Worm (Caenorhabditis elegans) whole organism, young adult: Measurements from ENCODE around the gene let-19.
A peak's percentile ranks its signal among the peaks of the same experiment; 100 is the strongest.

Experiments
- B0336.3 ChIP-seq: fragments of 200-800 bp; sonication (Bioruptor generic); IDR thresholded peaks from 2 replicates; pipeline ENCODE4 v1.3.6; 2022; ENCODE audit warnings: missing genetic modification characterization, missing compliant biosample characterization
- C17E4.6 ChIP-seq: fragments of 200-800 bp; sonication (Bioruptor generic); IDR thresholded peaks from 2 replicates; pipeline ENCODE4 v1.3.6; 2022; ENCODE audit warnings: missing genetic modification reagents, missing genetic modification characterization, missing compliant biosample characterization
- D2030.7 ChIP-seq: fragments of 200-800 bp; sonication (Bioruptor generic); IDR thresholded peaks from 2 replicates; pipeline ENCODE4 v1.3.6; 2022; ENCODE audit warnings: missing genetic modification reagents, missing genetic modification characterization, missing compliant biosample characterization
- Y95B8A.8 ChIP-seq: fragments of 200-800 bp; sonication (Bioruptor generic); IDR thresholded peaks from 2 replicates; pipeline ENCODE4 v1.3.6; 2022; ENCODE audit warnings: missing genetic modification reagents, missing genetic modification characterization, missing compliant biosample characterization
- ama-1 ChIP-seq, 3 experiments: fragments of 150-350 bp in 1 of 3; sonication (generic microtip) in 2 of 3; optimal IDR thresholded peaks; 2 replicates each; lab custom pipeline; 2014 to 2018; ENCODE audit warnings: missing biosample characterization in 2 of 3, missing genetic modification characterization in 2 of 3, missing genetic modification reagents in 2 of 3
- athp-1 ChIP-seq: sonication (generic microtip); optimal IDR thresholded peaks from 2 replicates; lab custom pipeline; 2017; ENCODE audit warnings: mild to moderate bottlenecking, missing genetic modification characterization, missing compliant biosample characterization
- attf-3 ChIP-seq: fragments of 200-800 bp; sonication (Bioruptor generic); conservative IDR thresholded peaks from 2 replicates; pipeline ENCODE4 v1.3.6; 2022; ENCODE audit warnings: missing genetic modification reagents, missing genetic modification characterization, missing compliant biosample characterization
- attf-5 ChIP-seq: fragments of 200-800 bp; sonication (Bioruptor generic); optimal IDR thresholded peaks from 2 replicates; lab custom pipeline; 2018; ENCODE audit warnings: mild to moderate bottlenecking, missing genetic modification characterization, missing compliant biosample characterization
- attf-6 ChIP-seq: fragments of 200-800 bp; sonication (Bioruptor generic); IDR thresholded peaks from 2 replicates; pipeline ENCODE4 v1.3.6; 2022; ENCODE audit warnings: missing genetic modification reagents, missing genetic modification characterization, missing compliant biosample characterization
- cebp-2 ChIP-seq: fragments of 200-800 bp; sonication (Bioruptor generic); IDR thresholded peaks from 2 replicates; pipeline ENCODE4 v1.3.6; 2022; ENCODE audit warnings: missing genetic modification characterization, missing compliant biosample characterization
- ceh-100 ChIP-seq: fragments of 200-800 bp; sonication (Bioruptor generic); IDR thresholded peaks from 2 replicates; pipeline ENCODE4 v1.3.6; 2022; ENCODE audit warnings: missing genetic modification reagents, missing genetic modification characterization, missing compliant biosample characterization
- ceh-40 ChIP-seq: fragments of 200-800 bp; sonication (Bioruptor generic); IDR thresholded peaks from 2 replicates; pipeline ENCODE4 v1.3.6; 2022; ENCODE audit warnings: missing genetic modification characterization, missing compliant biosample characterization
- dpff-1 ChIP-seq: sonication (generic microtip); optimal IDR thresholded peaks from 2 replicates; lab custom pipeline; 2017; ENCODE audit warnings: mild to moderate bottlenecking, missing genetic modification characterization, missing compliant biosample characterization
- dpl-1 ChIP-seq: fragments of 150-350 bp; optimal IDR thresholded peaks from 2 replicates; lab custom pipeline; 2014; ENCODE audit warnings: missing biosample characterization, missing genetic modification reagents, missing genetic modification characterization
- egl-18 ChIP-seq: fragments of 200-800 bp; sonication (Bioruptor generic); IDR thresholded peaks from 2 replicates; pipeline ENCODE4 v1.3.6; 2022; ENCODE audit warnings: missing genetic modification reagents, missing genetic modification characterization, missing compliant biosample characterization
- egrh-3 ChIP-seq: fragments of 200-800 bp; sonication (Bioruptor generic); IDR thresholded peaks from 2 replicates; pipeline ENCODE4 v1.3.6; 2022; ENCODE audit warnings: missing genetic modification reagents, missing genetic modification characterization, missing compliant biosample characterization
- ekl-4 ChIP-seq: fragments of 200-800 bp; sonication (Bioruptor generic); IDR thresholded peaks from 2 replicates; pipeline ENCODE4 v1.3.6; 2022; ENCODE audit warnings: missing genetic modification reagents, missing genetic modification characterization, missing compliant biosample characterization
- ets-4 ChIP-seq: fragments of 200-800 bp; sonication (Bioruptor generic); optimal IDR thresholded peaks from 2 replicates; lab custom pipeline; 2018; ENCODE audit warnings: mild to moderate bottlenecking, missing genetic modification characterization, missing compliant biosample characterization
- hsf-1 ChIP-seq: fragments of 200-800 bp; sonication (Bioruptor generic); IDR thresholded peaks from 2 replicates; pipeline ENCODE4 v1.3.6; 2022; ENCODE audit warnings: missing genetic modification reagents, missing genetic modification characterization, missing compliant biosample characterization
- let-607 ChIP-seq, 2 experiments: fragments of 200-800 bp in 1 of 2; sonication (Bioruptor generic) in 1 of 2; sonication (generic microtip) in 1 of 2; optimal IDR thresholded peaks; 2 replicates each; lab custom pipeline; 2016 to 2018; ENCODE audit warnings: mild to moderate bottlenecking in 2 of 2, missing compliant biosample characterization in 2 of 2, missing genetic modification characterization in 2 of 2, moderate library complexity in 2 of 2, missing genotype in 1 of 2
- lin-40 ChIP-seq: sonication (generic microtip); optimal IDR thresholded peaks from 2 replicates; lab custom pipeline; 2016; ENCODE audit warnings: missing genetic modification characterization, mild to moderate bottlenecking, missing compliant biosample characterization, missing genotype, missing genetic modification reagents
- lin-54 ChIP-seq: fragments of 200-800 bp; sonication (Bioruptor generic); optimal IDR thresholded peaks from 2 replicates; lab custom pipeline; 2018; ENCODE audit warnings: mild to moderate bottlenecking, missing genetic modification characterization, missing compliant biosample characterization
- lsl-1 ChIP-seq: fragments of 200-800 bp; sonication (Bioruptor generic); optimal IDR thresholded peaks from 2 replicates; lab custom pipeline; 2018; ENCODE audit warnings: mild to moderate bottlenecking, missing genetic modification characterization, moderate library complexity, missing compliant biosample characterization
- madf-6 ChIP-seq: fragments of 200-800 bp; sonication (Bioruptor generic); IDR thresholded peaks from 2 replicates; pipeline ENCODE4 v1.3.6; 2022; ENCODE audit warnings: missing genetic modification reagents, missing genetic modification characterization, missing compliant biosample characterization
- nfya-1 ChIP-seq: sonication (generic microtip); optimal IDR thresholded peaks from 2 replicates; lab custom pipeline; 2017; ENCODE audit warnings: antibody characterized with exemption, missing compliant biosample characterization, missing genetic modification characterization, borderline replicate concordance; ENCODE audit not compliant: insufficient read depth
- nhr-179 ChIP-seq: sonication (generic microtip); optimal IDR thresholded peaks from 2 replicates; lab custom pipeline; 2016; ENCODE audit warnings: mild to moderate bottlenecking, missing genetic modification characterization, missing compliant biosample characterization
- rcor-1 ChIP-seq: fragments of 200-800 bp; sonication (Bioruptor generic); IDR thresholded peaks from 2 replicates; pipeline ENCODE4 v1.3.6; 2022; ENCODE audit warnings: missing genetic modification reagents, missing genetic modification characterization, missing compliant biosample characterization
- somi-1 ChIP-seq: fragments of 200-800 bp; sonication (Bioruptor generic); optimal IDR thresholded peaks from 2 replicates; lab custom pipeline; 2018; ENCODE audit warnings: mild to moderate bottlenecking, missing genetic modification characterization, missing compliant biosample characterization
- tbp1 ChIP-seq: fragments of 200-800 bp; sonication (Bioruptor generic); optimal IDR thresholded peaks from 2 replicates; lab custom pipeline; 2018; ENCODE audit warnings: mild to moderate bottlenecking, missing genetic modification characterization, missing compliant biosample characterization
- ztf-25 ChIP-seq: fragments of 200-800 bp; sonication (Bioruptor generic); IDR thresholded peaks from 2 replicates; pipeline ENCODE4 v1.3.6; 2022; ENCODE audit warnings: missing genetic modification reagents, missing genetic modification characterization, missing compliant biosample characterization
- ztf-6 ChIP-seq: fragments of 200-800 bp; sonication (Bioruptor generic); IDR thresholded peaks from 2 replicates; pipeline ENCODE4 v1.3.6; 2022; ENCODE audit warnings: missing genetic modification reagents, missing genetic modification characterization, missing compliant biosample characterization

Gene let-19

ce11 chrII:8810679-8811413 lies 40.1 kb downstream of the let-19 start, which contains the start of the genes F46C5.9 and rer-1 (continued):
- TF ChIP-seq attf-3 (GFP tag; lab: Robert Waterston, UW): no peak
- TF ChIP-seq cebp-2 (GFP tag; lab: Robert Waterston, UW): no peak
- no peak for TF ChIP-seq ztf-6 (GFP tag; lab: Robert Waterston, UW)
- TF ChIP-seq tbp1 (GFP tag; lab: Kevin White, UChicago): no peak
- no peak for TF ChIP-seq dpl-1
- TF ChIP-seq D2030.7 (GFP tag; lab: Robert Waterston, UW): no peak
- peak; percentile 4 to 84 for TF ChIP-seq let-607 (tag; optimal IDR thresholded peaks at IDR 0.05; lab: Kevin White, UChicago)
- TF ChIP-seq ztf-25 (GFP tag; lab: Robert Waterston, UW): no peak
- TF ChIP-seq attf-5: peak; percentile 38
- TF ChIP-seq dpff-1 (tag; lab: Kevin White, UChicago): no peak

DNA sequence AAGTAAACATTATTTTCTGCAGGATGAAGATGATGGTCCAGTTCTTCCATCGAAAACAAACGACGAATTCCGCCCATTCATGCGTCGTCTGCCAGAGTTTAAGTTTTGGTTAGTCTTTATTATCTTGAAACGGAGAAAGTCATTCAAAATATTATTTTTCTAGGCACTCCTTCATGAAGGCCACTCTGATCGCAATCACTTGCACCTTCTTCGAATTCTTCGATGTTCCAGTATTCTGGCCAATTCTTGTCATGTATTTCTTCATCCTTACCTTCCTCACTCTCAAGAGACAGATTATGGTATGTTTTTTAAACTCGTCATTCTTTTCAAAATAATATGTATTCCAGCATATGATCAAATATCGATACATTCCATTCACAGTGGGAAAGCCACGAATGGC lies 41.0 kb downstream of the let-19 start:
- TF ChIP-seq lsl-1 (no peak), rcor-1 (no peak), ama-1 (optimal IDR thresholded peaks at IDR 0.05; lab: Kevin White, UChicago) (peak; percentile 72), ama-1 (GFP tag; optimal IDR thresholded peaks at IDR 0.05; lab: Kevin White, UChicago) (no peak)
- TF ChIP-seq, all 124 proteins: peak for 1

DNA sequence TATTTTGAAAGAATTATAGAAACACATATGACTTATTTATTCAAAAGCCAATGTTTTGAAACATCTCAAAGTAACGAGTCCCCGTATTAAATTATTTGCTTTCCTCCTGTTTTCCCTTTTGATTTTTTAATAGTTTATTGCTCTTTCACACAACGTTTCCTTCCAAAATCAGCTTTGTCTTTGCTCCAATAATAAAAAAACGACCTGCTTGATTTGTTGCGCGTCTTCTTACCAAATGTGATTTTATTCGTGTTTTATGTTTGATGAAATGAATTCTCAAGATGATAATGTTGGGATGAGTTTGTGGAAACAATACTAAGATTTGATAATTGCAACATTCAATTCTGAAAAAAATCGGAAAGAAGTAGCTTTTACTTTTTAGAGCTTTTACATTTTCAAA lies 41.6 kb downstream of the let-19 start:
- TF ChIP-seq ekl-4 (GFP tag; lab: Robert Waterston, UW): 0 out of 2 replicates have a peak, but pooled peaks have one; percentile 39
- TF ChIP-seq B0336.3 (GFP tag; lab: Robert Waterston, UW): peak; percentile 31; the same call in 1 of the 2 replicates
- TF ChIP-seq egl-18 (GFP tag; lab: Robert Waterston, UW): no peak

DNA sequence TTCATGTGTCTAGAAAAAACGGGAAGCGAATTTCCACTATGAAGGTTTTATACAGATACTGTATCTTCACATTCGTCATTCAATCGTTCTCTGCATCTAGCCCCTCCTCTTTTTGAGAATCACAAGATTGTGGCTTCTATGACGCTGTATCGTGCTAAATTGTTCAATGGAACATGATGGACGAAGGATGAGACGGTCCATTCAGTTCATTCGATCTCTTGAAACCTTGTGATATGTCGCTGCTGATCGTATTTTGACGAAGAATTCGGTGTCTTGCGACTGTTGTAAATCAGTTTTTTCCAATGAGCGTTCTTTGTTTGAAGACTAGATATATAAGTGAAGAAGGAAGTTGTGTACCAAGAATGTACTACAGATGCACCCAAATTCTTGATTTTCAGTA lies 42.9 kb downstream of the let-19 start:
- peak; percentile 5 for TF ChIP-seq lin-40 (tag; lab: Kevin White, UChicago)
- no peak for TF ChIP-seq Y95B8A.8 (GFP tag; lab: Robert Waterston, UW)
- TF ChIP-seq somi-1 (GFP tag; lab: Kevin White, UChicago): peak; percentile 66

DNA sequence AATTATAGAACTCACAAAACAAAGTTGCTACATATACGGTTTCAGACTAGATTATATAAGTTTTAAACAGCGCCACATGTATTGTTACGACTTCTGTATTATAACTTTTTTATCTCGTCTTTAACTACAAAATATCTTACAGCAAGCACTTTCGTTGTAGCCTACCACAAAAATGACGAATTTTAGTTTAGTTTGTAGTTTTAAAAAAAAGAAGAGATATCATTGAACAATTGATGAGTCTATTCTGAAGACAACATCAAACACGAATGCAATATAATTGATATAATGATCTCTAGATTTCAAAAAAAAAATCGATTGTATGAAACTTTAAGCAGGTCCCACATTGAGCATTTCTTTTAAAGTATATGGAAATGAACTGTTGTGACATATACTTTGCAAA lies 43.5 kb downstream of the let-19 start:
- TF ChIP-seq nfya-1 (tag; lab: Kevin White, UChicago) (no peak), athp-1 (no peak), ceh-100 (no peak), madf-6 (GFP tag; lab: Robert Waterston, UW) (no peak), hsf-1 (no peak), ceh-40 (GFP tag; lab: Robert Waterston, UW) (no peak), C17E4.6 (GFP tag; lab: Robert Waterston, UW) (no peak), nhr-179 (tag; lab: Kevin White, UChicago) (no peak), lin-54 (GFP tag; lab: Kevin White, UChicago) (no peak), attf-3 (GFP tag; lab: Robert Waterston, UW) (no peak), attf-6 (GFP tag; lab: Robert Waterston, UW) (no peak), ama-1 (optimal IDR thresholded peaks at IDR 0.05; lab: Kevin White, UChicago) (no peak), ama-1 (GFP tag; optimal IDR thresholded peaks at IDR 0.05; lab: Kevin White, UChicago) (no peak), ets-4 (GFP tag; lab: Kevin White, UChicago) (no peak), egrh-3 (GFP tag; lab: Robert Waterston, UW) (no peak)
